Worm (Caenorhabditis elegans) whole organism, early embryonic: ENCODE results near the gene C16C8.10.

Experiments used
- B0310.2 ChIP-seq: sonication (generic microtip); optimal IDR thresholded peaks from 2 replicates; lab custom pipeline; 2016; ENCODE audit warnings: mild to moderate bottlenecking, missing genetic modification characterization, missing compliant biosample characterization
- aly-1 ChIP-seq: sonication (generic microtip); optimal IDR thresholded peaks from 2 replicates; lab custom pipeline; 2016; ENCODE audit warnings: missing genetic modification characterization, missing compliant biosample characterization
- ceh-36 ChIP-seq: sonication (generic microtip); optimal IDR thresholded peaks from 2 replicates; lab custom pipeline; 2016; ENCODE audit warnings: missing genetic modification characterization, inconsistent platforms, missing compliant biosample characterization
- flt-1 ChIP-seq: fragments of 200-800 bp; sonication (Bioruptor generic); IDR thresholded peaks from 2 replicates; pipeline ENCODE4 v1.3.6; 2022; ENCODE audit warnings: missing genetic modification characterization, missing compliant biosample characterization
- pes-1 ChIP-seq: fragments of 200-800 bp; sonication (Bioruptor generic); IDR thresholded peaks from 2 replicates; pipeline ENCODE4 v1.3.6; 2022; ENCODE audit warnings: missing genetic modification reagents, missing genetic modification characterization, missing compliant biosample characterization
- scrt-1 ChIP-seq: fragments of 200-800 bp; sonication (Bioruptor generic); IDR thresholded peaks from 2 replicates; pipeline ENCODE4 v1.3.6; 2022; ENCODE audit warnings: missing genetic modification characterization, missing compliant biosample characterization

DNA sequence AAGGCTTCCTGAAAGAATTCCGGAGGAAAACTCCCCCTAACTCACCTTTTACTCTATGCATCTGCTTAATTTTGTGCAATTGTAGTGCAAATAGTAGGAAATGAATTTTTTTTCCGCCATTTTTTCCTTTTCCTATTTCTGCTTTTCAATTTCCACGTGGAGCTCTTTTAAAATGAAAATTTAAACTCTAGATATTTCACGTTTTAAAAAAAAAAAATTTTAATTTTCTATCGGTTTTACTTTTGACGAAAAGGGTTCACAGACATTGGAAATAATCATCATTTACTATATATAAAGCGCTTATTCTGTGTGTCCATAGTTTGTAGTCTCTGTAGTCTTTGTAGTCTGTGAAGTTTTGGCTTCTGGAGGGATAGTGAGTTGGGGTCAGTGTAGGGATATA is 17.1 kb upstream of the C16C8.10 start, which contains the start of gene Y49F6B.8:
- no peak for TF ChIP-seq aly-1 (tag; lab: Kevin White, UChicago)
- no peak for TF ChIP-seq pes-1 (GFP tag; lab: Robert Waterston, UW)
- TF ChIP-seq B0310.2 (tag; lab: Kevin White, UChicago): no peak
- TF ChIP-seq ceh-36 (tag; lab: Kevin White, UChicago): no peak
- TF ChIP-seq flt-1 (GFP tag; lab: Robert Waterston, UW): no peak
- TF ChIP-seq scrt-1 (GFP tag; lab: Robert Waterston, UW): no peak
